Worm (Caenorhabditis elegans) whole organism, L1 larva: Measurements from ENCODE around the gene F56C9.10.

Source experiments
- ama-1 ChIP-seq: fragments of 150-350 bp; optimal IDR thresholded peaks from 2 replicates; lab custom pipeline; 2014
- blmp-1 ChIP-seq: fragments of 150-350 bp; optimal IDR thresholded peaks from 2 replicates; lab custom pipeline; 2014; ENCODE audit warnings: missing biosample characterization, missing genetic modification characterization
- ces-1 ChIP-seq: fragments of 150-350 bp; optimal IDR thresholded peaks from 2 replicates; lab custom pipeline; 2014; ENCODE audit warnings: missing biosample characterization, missing genetic modification reagents, missing genetic modification characterization
- fkh-8 ChIP-seq: sonication (generic microtip); optimal IDR thresholded peaks from 2 replicates; lab custom pipeline; 2016; ENCODE audit warnings: mild to moderate bottlenecking, missing genetic modification characterization, missing compliant biosample characterization
- hlh-17 ChIP-seq: fragments of 200-800 bp; sonication (Bioruptor generic); optimal IDR thresholded peaks from 2 replicates; lab custom pipeline; 2018; ENCODE audit warnings: missing genetic modification characterization, mild to moderate bottlenecking, missing compliant biosample characterization, moderate library complexity, borderline replicate concordance
- nhr-11 ChIP-seq: fragments of 150-350 bp; optimal IDR thresholded peaks from 2 replicates; lab custom pipeline; 2014; ENCODE audit warnings: missing biosample characterization, missing genetic modification characterization
- nhr-77 ChIP-seq: fragments of 150-350 bp; optimal IDR thresholded peaks from 2 replicates; lab custom pipeline; 2014; ENCODE audit warnings: missing biosample characterization, missing genetic modification characterization
- skn-1 ChIP-seq: fragments of 150-350 bp; optimal IDR thresholded peaks from 2 replicates; lab custom pipeline; 2014; ENCODE audit warnings: missing biosample characterization, missing genetic modification characterization
- snu-23 ChIP-seq: sonication (generic microtip); optimal IDR thresholded peaks from 2 replicates; lab custom pipeline; 2016; ENCODE audit warnings: missing genetic modification characterization, missing compliant biosample characterization
- tbx-2 ChIP-seq: sonication (generic microtip); optimal IDR thresholded peaks from 2 replicates; lab custom pipeline; 2016; ENCODE audit warnings: missing genetic modification characterization, missing compliant biosample characterization
- ztf-11 ChIP-seq, 2 experiments: sonication (generic microtip); optimal IDR thresholded peaks; 2 replicates each; lab custom pipeline; 2016 to 2017; ENCODE audit warnings: missing genetic modification characterization in 2 of 2, missing biosample characterization in 1 of 2, missing compliant biosample characterization in 1 of 2

DNA sequence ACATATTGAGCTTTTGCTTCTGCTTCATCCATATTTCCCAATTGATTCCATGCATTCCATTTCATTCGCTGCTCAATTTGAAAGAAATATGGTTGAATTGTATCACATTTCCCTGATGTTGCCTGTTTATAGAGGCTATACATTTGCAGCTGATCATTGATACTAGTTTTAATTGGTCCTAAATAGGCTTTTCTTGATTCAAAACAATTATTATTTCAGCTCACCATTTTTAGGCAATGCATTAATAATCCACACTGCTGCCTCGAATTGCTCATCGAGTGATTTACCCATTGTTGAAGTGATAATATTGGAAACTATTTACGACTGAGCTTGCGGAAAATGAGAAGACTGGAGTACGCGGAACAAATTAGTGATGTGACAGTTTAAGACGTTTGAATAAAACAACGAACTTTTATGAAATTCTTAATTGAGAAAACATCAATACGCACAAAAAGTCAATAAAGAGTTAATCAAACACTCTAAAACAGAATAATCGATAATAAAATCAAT is 26.5 kb downstream of the F56C9.10 start, which contains the start of gene acbp-4:
- TF ChIP-seq skn-1 (tag; lab: Kevin White, UChicago) (no peak), ama-1 (lab: Kevin White, UChicago) (no peak), hlh-17 (GFP tag; lab: Kevin White, UChicago) (no peak), ces-1 (GFP tag; lab: Kevin White, UChicago) (no peak), blmp-1 (tag; lab: Kevin White, UChicago) (no peak), snu-23 (GFP tag; lab: Kevin White, UChicago) (no peak), fkh-8 (tag; lab: Kevin White, UChicago) (no peak), tbx-2 (tag; lab: Kevin White, UChicago) (no peak), nhr-77 (tag; lab: Kevin White, UChicago) (no peak), nhr-11 (tag; lab: Kevin White, UChicago) (no peak), ztf-11 (tag; optimal IDR thresholded peaks at IDR 0.05; lab: Kevin White, UChicago) (no peak)
